Worm (Caenorhabditis elegans) whole organism, L1 larva: Measurements from ENCODE around the gene Y39A3CL.4.
A peak's percentile ranks its signal among the peaks of the same experiment; 100 is the strongest.

Source experiments
- blmp-1 ChIP-seq: fragments of 150-350 bp; optimal IDR thresholded peaks from 2 replicates; lab custom pipeline; 2014; ENCODE audit warnings: missing biosample characterization, missing genetic modification characterization
- hpl-2 ChIP-seq: fragments of 150-350 bp; optimal IDR thresholded peaks from 2 replicates; lab custom pipeline; 2014; ENCODE audit warnings: missing biosample characterization, missing genetic modification reagents, missing genetic modification characterization
- lin-13 ChIP-seq: fragments of 150-350 bp; optimal IDR thresholded peaks from 2 replicates; lab custom pipeline; 2014; ENCODE audit warnings: missing biosample characterization, missing genetic modification reagents, missing genetic modification characterization
- mdl-1 ChIP-seq, 2 experiments: fragments of 150-350 bp; optimal IDR thresholded peaks; 2 replicates each; lab custom pipeline; 2014 to 2017; ENCODE audit warnings: missing biosample characterization in 2 of 2, missing genetic modification characterization in 2 of 2, inconsistent platforms in 1 of 2
- mep-1 ChIP-seq: fragments of 150-350 bp; optimal IDR thresholded peaks from 2 replicates; lab custom pipeline; 2014; ENCODE audit warnings: missing biosample characterization, missing genetic modification characterization
- sox-4 ChIP-seq: sonication (generic microtip); optimal IDR thresholded peaks from 2 replicates; lab custom pipeline; 2016; ENCODE audit warnings: missing genetic modification characterization, missing compliant biosample characterization
- tbx-2 ChIP-seq: sonication (generic microtip); optimal IDR thresholded peaks from 2 replicates; lab custom pipeline; 2016; ENCODE audit warnings: missing genetic modification characterization, missing compliant biosample characterization
- unc-62 ChIP-seq: fragments of 150-350 bp; optimal IDR thresholded peaks from 2 replicates; lab custom pipeline; 2014; ENCODE audit warnings: missing biosample characterization, missing genetic modification reagents, missing genetic modification characterization
- ztf-11 ChIP-seq, 2 experiments: sonication (generic microtip); optimal IDR thresholded peaks; 2 replicates each; lab custom pipeline; 2016 to 2017; ENCODE audit warnings: missing genetic modification characterization in 2 of 2, missing biosample characterization in 1 of 2, missing compliant biosample characterization in 1 of 2

DNA sequence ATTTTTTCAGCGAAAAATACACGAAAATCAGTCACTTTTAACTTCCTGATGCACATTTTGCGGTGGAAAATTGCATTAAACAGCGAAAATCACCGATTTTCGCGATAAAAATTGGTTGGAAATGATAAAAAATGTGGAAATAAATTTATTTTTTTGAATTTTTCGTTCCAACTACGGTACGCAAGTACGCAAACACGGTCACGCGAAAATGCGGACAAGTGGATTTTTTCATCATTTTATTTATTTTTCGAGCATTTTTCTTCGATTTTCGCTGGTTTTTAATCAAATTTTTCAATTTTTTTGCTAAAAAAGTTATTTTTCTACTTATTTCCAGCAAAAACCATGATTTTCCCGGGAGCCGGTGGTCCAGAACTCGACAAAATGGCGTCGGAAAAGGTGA lies 401 bp downstream of the Y39A3CL.4 start, which contains the start of gene Y39A3CL.3:
- no peak for TF ChIP-seq ztf-11 (tag; optimal IDR thresholded peaks at IDR 0.05; lab: Kevin White, UChicago)
- peak in 1 of 2 experiments; percentile 8 for TF ChIP-seq mdl-1 (tag; optimal IDR thresholded peaks at IDR 0.05; lab: Kevin White, UChicago)
- no peak for TF ChIP-seq sox-4 (tag; lab: Kevin White, UChicago)
- peak; percentile 9 for TF ChIP-seq tbx-2 (tag; lab: Kevin White, UChicago)
- peak; percentile 3 for TF ChIP-seq blmp-1
- TF ChIP-seq hpl-2 = no peak
- no peak for TF ChIP-seq unc-62 (GFP tag; lab: Kevin White, UChicago)
- peak; percentile 64 for TF ChIP-seq mep-1 (tag; lab: Kevin White, UChicago)
- no peak for TF ChIP-seq lin-13 (GFP tag; lab: Kevin White, UChicago)
